Worm (Caenorhabditis elegans) whole organism, late embryonic: ENCODE measurements around the gene K09E9.3.

Experiments
- ama-1 ChIP-seq: fragments of 150-350 bp; optimal IDR thresholded peaks from 2 replicates; lab custom pipeline; 2014
- ceh-18 ChIP-seq: sonication (generic microtip); optimal IDR thresholded peaks from 2 replicates; lab custom pipeline; 2016; ENCODE audit warnings: missing genetic modification characterization, missing compliant biosample characterization
- ceh-9 ChIP-seq: sonication (generic microtip); optimal IDR thresholded peaks from 2 replicates; lab custom pipeline; 2016; ENCODE audit warnings: mild to moderate bottlenecking, missing genetic modification characterization, inconsistent platforms, missing compliant biosample characterization
- dmd-4 ChIP-seq: sonication (generic microtip); optimal IDR thresholded peaks from 2 replicates; lab custom pipeline; 2016; ENCODE audit warnings: borderline replicate concordance, missing genetic modification characterization, missing compliant biosample characterization
- elt-2 ChIP-seq: sonication (generic microtip); optimal IDR thresholded peaks from 2 replicates; lab custom pipeline; 2016; ENCODE audit warnings: missing genetic modification reagents, missing genetic modification characterization, missing compliant biosample characterization
- elt-4 ChIP-seq: sonication (generic microtip); optimal IDR thresholded peaks from 2 replicates; lab custom pipeline; 2016; ENCODE audit warnings: missing genetic modification characterization, missing compliant biosample characterization
- gmeb-2 ChIP-seq: sonication (generic microtip); optimal IDR thresholded peaks from 2 replicates; lab custom pipeline; 2016; ENCODE audit warnings: missing genetic modification characterization, inconsistent platforms, missing compliant biosample characterization
- hlh-13 ChIP-seq: fragments of 200-800 bp; sonication (Bioruptor generic); optimal IDR thresholded peaks from 2 replicates; lab custom pipeline; 2018; ENCODE audit warnings: mild to moderate bottlenecking, missing genetic modification characterization, missing compliant biosample characterization
- lin-11 ChIP-seq: fragments of 200-800 bp; sonication (Bioruptor generic); optimal IDR thresholded peaks from 2 replicates; lab custom pipeline; 2018; ENCODE audit warnings: mild to moderate bottlenecking, missing genetic modification characterization, missing compliant biosample characterization
- nfya-1 ChIP-seq: sonication (generic microtip); optimal IDR thresholded peaks from 2 replicates; lab custom pipeline; 2017; ENCODE audit warnings: missing genetic modification characterization, mild to moderate bottlenecking, missing compliant biosample characterization, antibody characterized with exemption, moderate library complexity
- rnt-1 ChIP-seq: sonication (generic microtip); optimal IDR thresholded peaks from 2 replicates; lab custom pipeline; 2016; ENCODE audit warnings: missing genetic modification characterization, missing compliant biosample characterization
- tbx-2 ChIP-seq: sonication (generic microtip); optimal IDR thresholded peaks from 2 replicates; lab custom pipeline; 2016; ENCODE audit warnings: missing genetic modification characterization, missing compliant biosample characterization
- ttx-3 ChIP-seq: sonication (generic microtip); optimal IDR thresholded peaks from 2 replicates; lab custom pipeline; 2016; ENCODE audit warnings: missing genetic modification reagents, missing genetic modification characterization, missing compliant biosample characterization
- zip-5 ChIP-seq: sonication (generic microtip); optimal IDR thresholded peaks from 2 replicates; lab custom pipeline; 2016; ENCODE audit warnings: missing genetic modification characterization, missing compliant biosample characterization

- no peak for TF ChIP-seq zip-5
- TF ChIP-seq ttx-3 (tag; lab: Kevin White, UChicago), result no peak
- TF ChIP-seq ceh-18 (tag; lab: Kevin White, UChicago), result peak; percentile 37
- no peak for TF ChIP-seq rnt-1 (tag; lab: Kevin White, UChicago)
- TF ChIP-seq tbx-2 (tag; lab: Kevin White, UChicago), result peak; percentile 68
- no peak for TF ChIP-seq gmeb-2 (tag; lab: Kevin White, UChicago)
- no peak for TF ChIP-seq elt-2
- TF ChIP-seq ceh-9 (tag; lab: Kevin White, UChicago), result no peak
- no peak for TF ChIP-seq hlh-13 (GFP tag; lab: Kevin White, UChicago)
- peak; percentile 25 for TF ChIP-seq nfya-1 (tag; lab: Kevin White, UChicago)
- TF ChIP-seq dmd-4 (tag; lab: Kevin White, UChicago), result no peak
- TF ChIP-seq elt-4 (tag; lab: Kevin White, UChicago), result no peak
- no peak for TF ChIP-seq ama-1 (lab: Kevin White, UChicago)
- no peak for TF ChIP-seq lin-11 (tag; lab: Kevin White, UChicago)
Observed at ce11 chrX:15566640-15567039, 47.0 kb downstream of the K09E9.3 start.
